Fruit fly (Drosophila melanogaster) Kc167 (cell line): ENCODE measurements around the gene CG32797.

Experiments
- Sin3A ChIP-seq: fragments of >200 bp; optimal IDR thresholded peaks from 2 replicates; lab custom pipeline; 2018; ENCODE audit warnings: missing external identifiers
- insv ChIP-seq: fragments of >200 bp; optimal IDR thresholded peaks from 3 replicates; lab custom pipeline; 2018; ENCODE audit warnings: missing external identifiers
- psq ChIP-seq: fragments of >200 bp; optimal IDR thresholded peaks from 2 replicates; lab custom pipeline; 2017; ENCODE audit warnings: missing external identifiers
- ttk ChIP-seq: sonication (Bioruptor generic); optimal IDR thresholded peaks from 2 replicates; lab custom pipeline; 2017; ENCODE audit warnings: missing external identifiers

- TF ChIP-seq psq (lab: Kevin White, UChicago) (no peak), insv (lab: Kevin White, UChicago) (no peak), ttk (no peak), Sin3A (lab: Kevin White, UChicago) (no peak)
Measured at dm6 chrX:2428903-2429302, 3.2 kb upstream of the CG32797 start, which contains the start of gene gt.
